Worm (Caenorhabditis elegans) whole organism, mixed stage, embryonic: ENCODE data around the gene acs-1.

Source experiments
- M03D4.4 ChIP-seq: sonication (generic microtip); optimal IDR thresholded peaks from 2 replicates; lab custom pipeline; 2017; ENCODE audit warnings: mild to moderate bottlenecking, missing genetic modification characterization, missing compliant biosample characterization
- bed-3 ChIP-seq: fragments of 200-800 bp; sonication (Bioruptor generic); optimal IDR thresholded peaks from 3 replicates; lab custom pipeline; 2018; ENCODE audit warnings: mild to moderate bottlenecking, missing genetic modification characterization, moderate library complexity, missing compliant biosample characterization
- blmp-1 ChIP-seq: fragments of 150-350 bp; optimal IDR thresholded peaks from 2 replicates; lab custom pipeline; 2014; ENCODE audit warnings: missing biosample characterization, missing genetic modification characterization
- ceh-39 ChIP-seq: fragments of 150-350 bp; optimal IDR thresholded peaks from 2 replicates; lab custom pipeline; 2014; ENCODE audit warnings: missing biosample characterization, missing genetic modification characterization
- ceh-43 ChIP-seq: fragments of 200-800 bp; sonication (Bioruptor generic); optimal IDR thresholded peaks from 2 replicates; lab custom pipeline; 2018; ENCODE audit warnings: mild to moderate bottlenecking, missing genetic modification characterization, moderate library complexity, missing compliant biosample characterization
- ceh-83 ChIP-seq: fragments of 200-800 bp; sonication (Bioruptor generic); optimal IDR thresholded peaks from 2 replicates; lab custom pipeline; 2018; ENCODE audit warnings: mild to moderate bottlenecking, missing genetic modification characterization, missing compliant biosample characterization
- ces-1 ChIP-seq: fragments of 150-350 bp; optimal IDR thresholded peaks from 2 replicates; lab custom pipeline; 2014; ENCODE audit warnings: missing biosample characterization, missing genetic modification reagents, missing genetic modification characterization
- cnd-1 ChIP-seq: fragments of 200-800 bp; sonication (Bioruptor generic); optimal IDR thresholded peaks from 2 replicates; lab custom pipeline; 2018; ENCODE audit warnings: mild to moderate bottlenecking, missing genetic modification characterization, missing compliant biosample characterization
- drap-1 ChIP-seq: fragments of 200-800 bp; sonication (Bioruptor generic); optimal IDR thresholded peaks from 3 replicates; lab custom pipeline; 2018; ENCODE audit warnings: mild to moderate bottlenecking, missing genetic modification characterization, missing compliant biosample characterization
- elt-3 ChIP-seq: fragments of 150-350 bp; optimal IDR thresholded peaks from 2 replicates; lab custom pipeline; 2014; ENCODE audit warnings: missing biosample characterization, missing genetic modification characterization
- flh-1 ChIP-seq: fragments of 200-800 bp; sonication (Bioruptor generic); optimal IDR thresholded peaks from 2 replicates; lab custom pipeline; 2018; ENCODE audit warnings: mild to moderate bottlenecking, missing genetic modification characterization, moderate library complexity, missing compliant biosample characterization
- ham-2 ChIP-seq: fragments of 200-800 bp; sonication (Bioruptor generic); optimal IDR thresholded peaks from 2 replicates; lab custom pipeline; 2018; ENCODE audit warnings: mild to moderate bottlenecking, missing genetic modification characterization, missing compliant biosample characterization
- hlh-1 ChIP-seq: fragments of 150-350 bp; optimal IDR thresholded peaks from 2 replicates; lab custom pipeline; 2014; ENCODE audit warnings: missing biosample characterization, missing genetic modification reagents, missing genetic modification characterization
- lin-13 ChIP-seq: fragments of 150-350 bp; optimal IDR thresholded peaks from 2 replicates; lab custom pipeline; 2014; ENCODE audit warnings: missing biosample characterization, missing genetic modification characterization
- lin-32 ChIP-seq: fragments of 200-800 bp; sonication (Bioruptor generic); optimal IDR thresholded peaks from 2 replicates; lab custom pipeline; 2018; ENCODE audit warnings: mild to moderate bottlenecking, missing genetic modification characterization, missing compliant biosample characterization
- lsy-2 ChIP-seq: fragments of 150-350 bp; optimal IDR thresholded peaks from 2 replicates; lab custom pipeline; 2014; ENCODE audit warnings: missing biosample characterization, missing genetic modification characterization
- mep-1 ChIP-seq: fragments of 150-350 bp; optimal IDR thresholded peaks from 2 replicates; lab custom pipeline; 2017; ENCODE audit warnings: missing biosample characterization, missing genetic modification reagents, missing genetic modification characterization, inconsistent platforms
- mls-2 ChIP-seq: sonication (generic microtip); optimal IDR thresholded peaks from 2 replicates; lab custom pipeline; 2016; ENCODE audit warnings: mild to moderate bottlenecking, missing genetic modification characterization, moderate library complexity, missing compliant biosample characterization
- nhr-12 ChIP-seq: fragments of 150-350 bp; optimal IDR thresholded peaks from 2 replicates; lab custom pipeline; 2014; ENCODE audit warnings: missing biosample characterization, missing genetic modification characterization
- nhr-2 ChIP-seq: fragments of 150-350 bp; optimal IDR thresholded peaks from 2 replicates; lab custom pipeline; 2014; ENCODE audit warnings: missing biosample characterization, missing genetic modification characterization
- nhr-237 ChIP-seq: fragments of 150-350 bp; optimal IDR thresholded peaks from 2 replicates; lab custom pipeline; 2014; ENCODE audit warnings: missing biosample characterization, missing genetic modification characterization
- nhr-28 ChIP-seq: fragments of 150-350 bp; optimal IDR thresholded peaks from 2 replicates; lab custom pipeline; 2014; ENCODE audit warnings: missing biosample characterization, missing genetic modification characterization
- nhr-76 ChIP-seq: sonication (generic microtip); optimal IDR thresholded peaks from 2 replicates; lab custom pipeline; 2017; ENCODE audit warnings: missing biosample characterization, missing genetic modification characterization
- sem-2 ChIP-seq: fragments of 200-800 bp; sonication (Bioruptor generic); optimal IDR thresholded peaks from 2 replicates; lab custom pipeline; 2018; ENCODE audit warnings: mild to moderate bottlenecking, missing genetic modification characterization, missing compliant biosample characterization
- snpc-4 ChIP-seq: fragments of 150-350 bp; optimal IDR thresholded peaks from 2 replicates; lab custom pipeline; 2014; ENCODE audit warnings: missing biosample characterization, missing genetic modification characterization
- sptf-1 ChIP-seq: sonication (generic microtip); optimal IDR thresholded peaks from 2 replicates; lab custom pipeline; 2017; ENCODE audit warnings: mild to moderate bottlenecking, missing genetic modification characterization, moderate library complexity, missing compliant biosample characterization
- tbx-8 ChIP-seq: fragments of 200-800 bp; sonication (Bioruptor generic); optimal IDR thresholded peaks from 2 replicates; lab custom pipeline; 2018; ENCODE audit warnings: mild to moderate bottlenecking, missing genetic modification characterization, moderate library complexity, missing compliant biosample characterization
- unc-120 ChIP-seq: sonication (generic microtip); optimal IDR thresholded peaks from 2 replicates; lab custom pipeline; 2017; ENCODE audit warnings: missing genetic modification characterization, missing compliant biosample characterization; ENCODE audit not compliant: poor library complexity, severe bottlenecking
- unc-39 ChIP-seq: fragments of 150-350 bp; optimal IDR thresholded peaks from 2 replicates; lab custom pipeline; 2014; ENCODE audit warnings: missing biosample characterization, missing genetic modification characterization
- unc-62 ChIP-seq: fragments of 150-350 bp; optimal IDR thresholded peaks from 2 replicates; lab custom pipeline; 2014; ENCODE audit warnings: missing biosample characterization, missing genetic modification reagents, missing genetic modification characterization
- zip-8 ChIP-seq: fragments of 150-350 bp; optimal IDR thresholded peaks from 2 replicates; lab custom pipeline; 2014; ENCODE audit warnings: missing biosample characterization, missing genetic modification characterization
- ztf-11 ChIP-seq: fragments of 150-350 bp; optimal IDR thresholded peaks from 2 replicates; lab custom pipeline; 2014; ENCODE audit warnings: missing biosample characterization, missing genetic modification characterization

acs-1 gene

DNA sequence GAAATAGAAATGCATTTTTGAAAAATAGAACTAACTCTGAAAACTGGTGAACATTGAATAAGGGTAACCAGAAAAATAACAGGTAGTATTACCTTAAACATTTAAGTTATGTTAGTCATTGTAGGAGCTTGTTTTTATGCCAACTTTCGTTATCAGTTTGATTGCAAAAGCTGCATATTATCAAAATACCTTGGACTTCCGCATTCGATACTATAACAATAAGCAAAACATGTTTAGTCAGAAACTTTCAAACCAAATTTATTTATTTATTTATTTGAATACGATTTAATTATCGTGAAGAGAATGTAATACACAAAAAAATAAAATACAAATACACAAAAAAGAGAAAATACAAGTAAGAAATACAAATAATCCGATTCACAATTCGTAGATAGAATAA lies 29.5 kb downstream of the acs-1 start, which contains the start of gene K04A8.19:
Gene K04A8.19 (minus strand): TSS at position 101 of the 400 bp plus-strand sequence.
- no peak for TF ChIP-seq lsy-2
- no peak for TF ChIP-seq ceh-43 (GFP tag; lab: Kevin White, UChicago)
- no peak for TF ChIP-seq drap-1 (GFP tag; lab: Kevin White, UChicago)
- TF ChIP-seq zip-8 (tag; lab: Kevin White, UChicago): no peak
- TF ChIP-seq elt-3 (tag; lab: Kevin White, UChicago): no peak
- TF ChIP-seq M03D4.4 (tag; lab: Kevin White, UChicago): no peak

DNA sequence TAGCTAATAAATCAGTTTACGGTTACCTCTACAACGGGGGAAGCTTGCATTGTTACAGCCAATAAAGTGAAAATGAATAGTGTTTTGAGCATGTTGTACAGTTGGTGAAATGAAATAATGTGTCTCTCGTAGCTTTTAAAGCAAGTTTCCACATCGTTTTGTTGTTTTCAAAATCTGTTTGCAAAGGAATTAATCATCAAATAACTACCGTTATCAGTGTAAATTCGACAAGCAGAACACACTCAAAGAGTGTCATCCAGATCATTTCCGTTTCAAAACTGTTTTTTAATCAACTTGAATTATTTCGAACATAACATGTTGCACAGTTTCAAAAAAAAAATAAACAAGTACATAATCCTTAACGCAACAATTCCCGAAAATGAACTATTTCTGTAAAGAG lies 32.2 kb downstream of the acs-1 start, which contains the start of gene spp-27:
Gene spp-27 (minus strand): TSS at position 101 of the 400 bp plus-strand sequence.
- TF ChIP-seq zip-8 (tag; lab: Kevin White, UChicago): no peak
- TF ChIP-seq bed-3 (GFP tag; lab: Kevin White, UChicago): no peak
- no peak for TF ChIP-seq cnd-1
- no peak for TF ChIP-seq mep-1 (tag; lab: Kevin White, UChicago)
- no peak for TF ChIP-seq unc-120 (tag; lab: Kevin White, UChicago)
- TF ChIP-seq ceh-39 (tag; lab: Kevin White, UChicago): no peak
- no peak for TF ChIP-seq elt-3 (tag; lab: Kevin White, UChicago)
- no peak for TF ChIP-seq flh-1 (GFP tag; lab: Kevin White, UChicago)
- TF ChIP-seq nhr-76 (tag; lab: Kevin White, UChicago): no peak
- no peak for TF ChIP-seq lin-13 (tag; lab: Kevin White, UChicago)
- TF ChIP-seq nhr-28: no peak
- no peak for TF ChIP-seq ceh-83 (GFP tag; lab: Kevin White, UChicago)
- TF ChIP-seq snpc-4 (tag; lab: Kevin White, UChicago): no peak
- no peak for TF ChIP-seq drap-1 (GFP tag; lab: Kevin White, UChicago)
- TF ChIP-seq nhr-12 (tag; lab: Kevin White, UChicago): no peak
- TF ChIP-seq nhr-2 (tag; lab: Kevin White, UChicago): no peak
- no peak for TF ChIP-seq blmp-1 (tag; lab: Kevin White, UChicago)
- TF ChIP-seq unc-39: no peak

DNA sequence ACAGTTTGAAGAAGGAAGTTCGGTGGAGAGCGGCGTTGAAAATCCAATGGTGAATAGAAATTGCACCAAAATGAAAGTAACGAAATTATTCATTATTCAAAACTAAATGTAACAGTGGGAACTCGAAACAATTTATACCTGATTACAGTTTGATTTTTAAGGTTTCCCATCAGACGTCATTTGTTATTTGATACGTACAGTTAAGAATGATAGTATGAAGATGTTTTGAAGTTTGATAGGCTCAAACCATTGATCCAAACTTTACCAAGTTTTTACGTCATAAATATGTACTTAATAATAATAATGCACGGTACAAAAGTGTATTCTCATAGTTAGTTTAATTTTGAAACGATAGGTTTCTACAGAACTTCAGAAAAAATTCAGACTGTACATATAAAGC lies 33.3 kb downstream of the acs-1 start, which contains the start of gene spp-20:
Gene spp-20 (minus strand): TSS at position 101 of the 400 bp plus-strand sequence.
- TF ChIP-seq snpc-4 (tag; lab: Kevin White, UChicago): no peak
- TF ChIP-seq ceh-83 (GFP tag; lab: Kevin White, UChicago): no peak
- TF ChIP-seq, all 35 proteins: peak for 0

- TF ChIP-seq lin-32 (GFP tag; lab: Kevin White, UChicago) (no peak), nhr-2 (tag; lab: Kevin White, UChicago) (no peak), hlh-1 (tag; lab: Kevin White, UChicago) (no peak), nhr-76 (tag; lab: Kevin White, UChicago) (no peak), M03D4.4 (tag; lab: Kevin White, UChicago) (no peak), unc-39 (no peak), ham-2 (no peak), cnd-1 (no peak), ces-1 (GFP tag; lab: Kevin White, UChicago) (no peak), ztf-11 (tag; lab: Kevin White, UChicago) (no peak), tbx-8 (GFP tag; lab: Kevin White, UChicago) (no peak), lin-13 (tag; lab: Kevin White, UChicago) (no peak), nhr-237 (tag; lab: Kevin White, UChicago) (no peak), ceh-39 (tag; lab: Kevin White, UChicago) (no peak), mep-1 (tag; lab: Kevin White, UChicago) (no peak), flh-1 (GFP tag; lab: Kevin White, UChicago) (no peak)
Observed at ce11 chrV:6559105-6559504, 34.3 kb downstream of the acs-1 start, which contains the start of gene spp-26. TSS of gene spp-26 (minus strand) at chrV:6559205.

ce11 chrV:6559585-6559984 lies 34.8 kb downstream of the acs-1 start:
- TF ChIP-seq nhr-76 (tag; lab: Kevin White, UChicago): no peak
- TF ChIP-seq M03D4.4 (tag; lab: Kevin White, UChicago): peak; percentile 55
- TF ChIP-seq unc-39: no peak
- TF ChIP-seq, all 35 proteins: peak for 1

ce11 chrV:6561592-6561991 lies 36.8 kb downstream of the acs-1 start, which contains the start of gene spp-19:
TSS of gene spp-19 (minus strand) at chrV:6561692.
- TF ChIP-seq mls-2 (no peak), zip-8 (tag; lab: Kevin White, UChicago) (no peak), cnd-1 (no peak), nhr-76 (tag; lab: Kevin White, UChicago) (no peak), mep-1 (tag; lab: Kevin White, UChicago) (no peak), sptf-1 (tag; lab: Kevin White, UChicago) (no peak), nhr-2 (tag; lab: Kevin White, UChicago) (no peak), tbx-8 (GFP tag; lab: Kevin White, UChicago) (no peak), drap-1 (GFP tag; lab: Kevin White, UChicago) (no peak), flh-1 (GFP tag; lab: Kevin White, UChicago) (no peak), sem-2 (GFP tag; lab: Kevin White, UChicago) (no peak), ceh-43 (GFP tag; lab: Kevin White, UChicago) (no peak), unc-62 (GFP tag; lab: Kevin White, UChicago) (no peak)
